Fruit fly (Drosophila melanogaster) whole organism, embryonic: ENCODE measurements around the gene CG15373.
A peak's percentile ranks its signal among the peaks of the same experiment; 100 is the strongest.

ENCODE experiments used
- Ada2b ChIP-seq: fragments of 200-800 bp; sonication (Bioruptor generic); IDR thresholded peaks from 2 replicates; pipeline ENCODE4 v1.3.6; 2022; ENCODE audit warnings: missing biosample characterization, missing genetic modification characterization
- CG1024 ChIP-seq: fragments of 200-800 bp; sonication (Bioruptor generic); IDR thresholded peaks from 2 replicates; pipeline ENCODE4 v1.3.6; 2022; ENCODE audit warnings: missing biosample characterization, missing genetic modification characterization
- CG12659 ChIP-seq: fragments of 200-800 bp; sonication (Bioruptor generic); optimal IDR thresholded peaks from 3 replicates; lab custom pipeline; 2017; ENCODE audit warnings: mild to moderate bottlenecking, missing biosample characterization, missing genetic modification reagents, missing genetic modification characterization
- CG12769 ChIP-seq: fragments of 200-800 bp; sonication (Bioruptor generic); optimal IDR thresholded peaks from 2 replicates; lab custom pipeline; 2019; ENCODE audit warnings: missing biosample characterization, mild to moderate bottlenecking, missing genetic modification characterization, moderate library complexity
- CG13296 ChIP-seq: fragments of 200-800 bp; sonication (Bioruptor generic); optimal IDR thresholded peaks from 3 replicates; lab custom pipeline; 2018; ENCODE audit warnings: missing biosample characterization, mild to moderate bottlenecking, missing genetic modification characterization
- CG13894 ChIP-seq: fragments of 200-800 bp; sonication (Bioruptor generic); optimal IDR thresholded peaks from 3 replicates; lab custom pipeline; 2018; ENCODE audit warnings: missing biosample characterization, mild to moderate bottlenecking, missing genetic modification characterization, moderate library complexity
- CG14014 ChIP-seq: fragments of 200-800 bp; sonication (Bioruptor generic); IDR thresholded peaks from 2 replicates; pipeline ENCODE4 v1.3.6; 2022; ENCODE audit warnings: missing biosample characterization, missing genetic modification characterization
- CG17359 ChIP-seq: fragments of 200-800 bp; sonication (Bioruptor generic); optimal IDR thresholded peaks from 3 replicates; lab custom pipeline; 2018; ENCODE audit warnings: missing biosample characterization, mild to moderate bottlenecking, missing genetic modification characterization, moderate library complexity
- CG18599 ChIP-seq: fragments of 200-800 bp; sonication (Bioruptor generic); optimal IDR thresholded peaks from 3 replicates; lab custom pipeline; 2017; ENCODE audit warnings: missing biosample characterization, missing genetic modification characterization, mild to moderate bottlenecking, moderate library complexity, missing genetic modification reagents
- CG18619 ChIP-seq: fragments of 200-800 bp; sonication (Bioruptor generic); optimal IDR thresholded peaks from 3 replicates; lab custom pipeline; 2017; ENCODE audit warnings: missing biosample characterization, mild to moderate bottlenecking, missing genetic modification characterization
- CG32532 ChIP-seq: fragments of 200-800 bp; sonication (Bioruptor generic); IDR thresholded peaks from 2 replicates; pipeline ENCODE4 v1.3.6; 2022; ENCODE audit warnings: missing biosample characterization, missing genetic modification characterization
- CG3281 ChIP-seq: fragments of 200-800 bp; sonication (Bioruptor generic); optimal IDR thresholded peaks from 3 replicates; lab custom pipeline; 2017; ENCODE audit warnings: missing biosample characterization, mild to moderate bottlenecking, missing genetic modification characterization
- CG34376 ChIP-seq: fragments of 200-800 bp; sonication (Bioruptor generic); optimal IDR thresholded peaks from 2 replicates; lab custom pipeline; 2018; ENCODE audit warnings: missing biosample characterization, mild to moderate bottlenecking, missing genetic modification characterization
- CG7556 ChIP-seq: fragments of 200-800 bp; sonication (Bioruptor generic); optimal IDR thresholded peaks from 2 replicates; lab custom pipeline; 2017; ENCODE audit warnings: missing biosample characterization, mild to moderate bottlenecking, missing genetic modification characterization
- CG8924 ChIP-seq: fragments of 200-800 bp; optimal IDR thresholded peaks from 3 replicates; lab custom pipeline; 2019; ENCODE audit warnings: missing biosample characterization, mild to moderate bottlenecking, missing genetic modification characterization, moderate library complexity
- CG9727 ChIP-seq: fragments of 200-800 bp; sonication (Bioruptor generic); optimal IDR thresholded peaks from 3 replicates; lab custom pipeline; 2017; ENCODE audit warnings: missing biosample characterization, mild to moderate bottlenecking, missing genetic modification characterization
- CG9932 ChIP-seq: fragments of 200-800 bp; sonication (Bioruptor generic); IDR thresholded peaks from 2 replicates; pipeline ENCODE4 v1.3.6; 2022; ENCODE audit warnings: missing biosample characterization, missing genetic modification characterization
- D19A ChIP-seq: fragments of 200-800 bp; optimal IDR thresholded peaks from 3 replicates; lab custom pipeline; 2019; ENCODE audit warnings: missing biosample characterization, mild to moderate bottlenecking, missing genetic modification characterization, moderate library complexity
- D19B ChIP-seq: fragments of 200-800 bp; sonication (Bioruptor generic); optimal IDR thresholded peaks from 2 replicates; lab custom pipeline; 2017; ENCODE audit warnings: missing biosample characterization, mild to moderate bottlenecking, missing genetic modification characterization
- Dbx ChIP-seq: fragments of 200-800 bp; sonication (Bioruptor generic); IDR thresholded peaks from 3 replicates; pipeline ENCODE4 v1.3.6; 2022; ENCODE audit warnings: missing biosample characterization, missing genetic modification characterization
- E2f1 ChIP-seq: fragments of 200-800 bp; sonication (Bioruptor generic); IDR thresholded peaks from 2 replicates; pipeline ENCODE4 v1.3.6; 2022; ENCODE audit warnings: missing biosample characterization, missing genetic modification characterization
- Fer1 ChIP-seq: fragments of 200-800 bp; sonication (Bioruptor generic); optimal IDR thresholded peaks from 2 replicates; lab custom pipeline; 2017; ENCODE audit warnings: missing biosample characterization, mild to moderate bottlenecking, missing genetic modification characterization
- H2.0 ChIP-seq: fragments of 200-800 bp; sonication (Bioruptor generic); IDR thresholded peaks from 2 replicates; pipeline ENCODE4 v1.3.6; 2022; ENCODE audit warnings: missing biosample characterization, missing genetic modification characterization
- Hr51 ChIP-seq, 2 experiments: fragments of 200-800 bp; sonication (Bioruptor generic); optimal IDR thresholded peaks; 2 replicates in 1 of 2; 3 replicates in 1 of 2; lab custom pipeline; 2016 to 2018; ENCODE audit warnings: missing biosample characterization in 2 of 2, missing genetic modification characterization in 2 of 2, mild to moderate bottlenecking in 1 of 2, moderate library complexity in 1 of 2
- Jarid2 ChIP-seq: fragments of 200-800 bp; sonication (Bioruptor generic); optimal IDR thresholded peaks from 3 replicates; lab custom pipeline; 2017; ENCODE audit warnings: mild to moderate bottlenecking, missing biosample characterization, missing genetic modification reagents, missing genetic modification characterization
- Kr ChIP-seq: fragments of 200-800 bp; sonication (Bioruptor generic); optimal IDR thresholded peaks from 2 replicates; lab custom pipeline; 2017; ENCODE audit warnings: missing biosample characterization, mild to moderate bottlenecking, missing genetic modification characterization
- PHDP ChIP-seq: fragments of 200-800 bp; sonication (Bioruptor generic); optimal IDR thresholded peaks from 3 replicates; lab custom pipeline; 2018; ENCODE audit warnings: missing biosample characterization, mild to moderate bottlenecking, missing genetic modification characterization, moderate library complexity
- Rfx ChIP-seq: fragments of 200-800 bp; sonication (Bioruptor generic); IDR thresholded peaks from 2 replicates; pipeline ENCODE4 v1.3.6; 2022; ENCODE audit warnings: missing biosample characterization, missing genetic modification characterization
- Sox100B ChIP-seq: fragments of 200-800 bp; sonication (Bioruptor generic); optimal IDR thresholded peaks from 3 replicates; lab custom pipeline; 2018; ENCODE audit warnings: missing biosample characterization, mild to moderate bottlenecking, missing genetic modification characterization
- Sry-δ ChIP-seq: fragments of 200-800 bp; sonication (Bioruptor generic); optimal IDR thresholded peaks from 2 replicates; lab custom pipeline; 2016; ENCODE audit warnings: missing biosample characterization, missing genetic modification characterization
- Xrp1 ChIP-seq: fragments of 200-800 bp; sonication (Bioruptor generic); IDR thresholded peaks from 2 replicates; pipeline ENCODE4 v1.3.6; 2022; ENCODE audit warnings: missing biosample characterization, missing genetic modification characterization
- abd-A ChIP-seq: fragments of 200-800 bp; sonication (Bioruptor generic); optimal IDR thresholded peaks from 3 replicates; lab custom pipeline; 2019; ENCODE audit warnings: missing biosample characterization, mild to moderate bottlenecking, missing genetic modification characterization, moderate library complexity
- amos ChIP-seq: fragments of 200-800 bp; sonication (Bioruptor generic); IDR thresholded peaks from 2 replicates; pipeline ENCODE4 v1.3.6; 2022; ENCODE audit warnings: missing biosample characterization, missing genetic modification characterization; ENCODE audit not compliant: partially characterized antibody
- ara ChIP-seq: fragments of 200-800 bp; sonication (Bioruptor generic); IDR thresholded peaks from 2 replicates; pipeline ENCODE4 v1.3.6; 2022; ENCODE audit warnings: missing biosample characterization, missing genetic modification characterization
- caup ChIP-seq: fragments of 200-800 bp; sonication (Bioruptor generic); optimal IDR thresholded peaks from 3 replicates; lab custom pipeline; 2017; ENCODE audit warnings: missing biosample characterization, mild to moderate bottlenecking, missing genetic modification characterization, moderate library complexity; ENCODE audit not compliant: severe bottlenecking
- cwo ChIP-seq: fragments of 200-800 bp; sonication (Bioruptor generic); optimal IDR thresholded peaks from 3 replicates; lab custom pipeline; 2017; ENCODE audit warnings: missing biosample characterization, missing genetic modification characterization, mild to moderate bottlenecking, moderate library complexity, missing genetic modification reagents
- dmrt11E ChIP-seq: fragments of 200-800 bp; sonication (Bioruptor generic); optimal IDR thresholded peaks from 3 replicates; lab custom pipeline; 2018; ENCODE audit warnings: missing biosample characterization, mild to moderate bottlenecking, missing genetic modification characterization, moderate library complexity
- exex ChIP-seq: fragments of 200-800 bp; sonication (Bioruptor generic); optimal IDR thresholded peaks from 4 replicates; lab custom pipeline; 2018; ENCODE audit warnings: missing biosample characterization, mild to moderate bottlenecking, missing genetic modification characterization, moderate library complexity
- fd96Cb ChIP-seq: fragments of 200-800 bp; sonication (Bioruptor generic); optimal IDR thresholded peaks from 2 replicates; lab custom pipeline; 2018; ENCODE audit warnings: missing biosample characterization, mild to moderate bottlenecking, missing genetic modification characterization, moderate library complexity
- grau ChIP-seq: fragments of 200-800 bp; optimal IDR thresholded peaks from 3 replicates; lab custom pipeline; 2019; ENCODE audit warnings: missing biosample characterization, mild to moderate bottlenecking, missing genetic modification characterization, moderate library complexity
- ind ChIP-seq: fragments of 200-800 bp; sonication (Bioruptor generic); optimal IDR thresholded peaks from 3 replicates; lab custom pipeline; 2016; ENCODE audit warnings: missing biosample characterization, missing genetic modification characterization
- org-1 ChIP-seq: fragments of 200-800 bp; sonication (Bioruptor generic); optimal IDR thresholded peaks from 2 replicates; lab custom pipeline; 2017; ENCODE audit warnings: missing biosample characterization, missing genetic modification characterization
- phol ChIP-seq: fragments of 200-800 bp; sonication (Bioruptor generic); optimal IDR thresholded peaks from 3 replicates; lab custom pipeline; 2018; ENCODE audit warnings: missing biosample characterization, mild to moderate bottlenecking, missing genetic modification characterization, moderate library complexity
- ranshi ChIP-seq: fragments of 200-800 bp; sonication (Bioruptor generic); IDR thresholded peaks from 2 replicates; pipeline ENCODE4 v1.3.6; 2022; ENCODE audit warnings: missing biosample characterization, missing genetic modification characterization
- repo ChIP-seq: fragments of 200-800 bp; sonication (Bioruptor generic); optimal IDR thresholded peaks from 2 replicates; lab custom pipeline; 2016; ENCODE audit warnings: missing biosample characterization, missing genetic modification characterization
- slbo ChIP-seq: fragments of 200-800 bp; sonication (Bioruptor generic); IDR thresholded peaks from 2 replicates; pipeline ENCODE4 v1.3.6; 2022; ENCODE audit warnings: missing biosample characterization, missing genetic modification characterization
- sug ChIP-seq: fragments of 200-800 bp; optimal IDR thresholded peaks from 2 replicates; lab custom pipeline; 2019; ENCODE audit warnings: missing biosample characterization, mild to moderate bottlenecking, missing genetic modification characterization, moderate library complexity
- unpg ChIP-seq: fragments of 200-800 bp; sonication (Bioruptor generic); optimal IDR thresholded peaks from 3 replicates; lab custom pipeline; 2018; ENCODE audit warnings: missing biosample characterization, mild to moderate bottlenecking, missing genetic modification characterization, moderate library complexity
- vfl ChIP-seq: fragments of 200-800 bp; sonication (Bioruptor generic); optimal IDR thresholded peaks from 2 replicates; lab custom pipeline; 2016; ENCODE audit warnings: missing biosample characterization, missing genetic modification characterization

CG15373 gene

dm6 chrX:18094747-18095352, 51.1 kb downstream of the CG15373 start (continued):
- TF ChIP-seq Hr51 (GFP tag; optimal IDR thresholded peaks at IDR 0.05; lab: Kevin White, UChicago) = peak in 1 of 2 experiments; percentile 49
- peak; percentile 16 for TF ChIP-seq dmrt11E (tag; lab: Kevin White, UChicago)
- TF ChIP-seq Fer1 (GFP tag; lab: Kevin White, UChicago) = peak; percentile 26
- TF ChIP-seq D19B (GFP tag; lab: Kevin White, UChicago) = peak; percentile 19
- TF ChIP-seq Sox100B (GFP tag; lab: Kevin White, UChicago) = peak; percentile 6
- peak; percentile 43 for TF ChIP-seq CG12659 (GFP tag; lab: Kevin White, UChicago)
- no peak for TF ChIP-seq repo (GFP tag; lab: Kevin White, UChicago)
- TF ChIP-seq CG9727 (GFP tag; lab: Kevin White, UChicago) = peak; percentile 40
- TF ChIP-seq H2.0 (GFP tag; lab: Robert Waterston, UW) = peak; percentile 53
- TF ChIP-seq CG13894 (tag; lab: Kevin White, UChicago) = peak; percentile 25
- peak; percentile 15 for TF ChIP-seq sug (tag; lab: Kevin White, UChicago)
- TF ChIP-seq abd-A (tag; lab: Kevin White, UChicago) = no peak
- TF ChIP-seq org-1 (GFP tag; lab: Kevin White, UChicago) = peak; percentile 8
- no peak for TF ChIP-seq Kr (GFP tag; lab: Kevin White, UChicago)
- TF ChIP-seq CG18599 (GFP tag; lab: Kevin White, UChicago) = peak; percentile 72
- 0 out of 2 replicates have a peak, but pooled peaks have one; percentile 6 for TF ChIP-seq CG1024
- no peak for TF ChIP-seq CG14014 (GFP tag; lab: Robert Waterston, UW)
- TF ChIP-seq fd96Cb (tag; lab: Kevin White, UChicago) = peak; percentile 25
- TF ChIP-seq cwo (GFP tag; lab: Kevin White, UChicago) = peak; percentile 28
- peak; percentile 19 for TF ChIP-seq CG18619
- peak; percentile 40; the same call in 1 of the 2 replicates for TF ChIP-seq ranshi (GFP tag; lab: Robert Waterston, UW)
- peak; percentile 54 for TF ChIP-seq CG12769 (tag; lab: Kevin White, UChicago)
- no peak for TF ChIP-seq Sry-δ (GFP tag; lab: Kevin White, UChicago)
- peak; percentile 8; the same call in 1 of the 2 replicates for TF ChIP-seq E2f1 (GFP tag; lab: Robert Waterston, UW)
- TF ChIP-seq ara (GFP tag; lab: Robert Waterston, UW) = no peak
- peak; percentile 86 for TF ChIP-seq grau (tag; lab: Kevin White, UChicago)
- TF ChIP-seq Xrp1 (GFP tag; lab: Robert Waterston, UW) = peak; percentile 14; the same call in 1 of the 2 replicates
- TF ChIP-seq CG8924 (tag; lab: Kevin White, UChicago) = peak; percentile 38
- peak; percentile 65 for TF ChIP-seq CG3281 (GFP tag; lab: Kevin White, UChicago)
- peak; percentile 83 for TF ChIP-seq slbo (GFP tag; lab: Robert Waterston, UW)
- TF ChIP-seq vfl (GFP tag; lab: Kevin White, UChicago) = no peak
- peak; percentile 59 for TF ChIP-seq exex (tag; lab: Kevin White, UChicago)
- TF ChIP-seq PHDP (tag; lab: Kevin White, UChicago) = peak; percentile 53
- peak; percentile 39 for TF ChIP-seq ind
- TF ChIP-seq CG9932 = peak; percentile 45
- TF ChIP-seq CG7556 (GFP tag; lab: Kevin White, UChicago) = peak; percentile 35
- TF ChIP-seq caup (GFP tag; lab: Kevin White, UChicago) = peak; percentile 32
- peak; percentile 50 for TF ChIP-seq unpg (GFP tag; lab: Kevin White, UChicago)
- TF ChIP-seq Dbx (GFP tag; lab: Robert Waterston, UW) = peak; percentile 55; the same call in 1 of the 3 replicates
- peak; percentile 63 for TF ChIP-seq Rfx (GFP tag; lab: Robert Waterston, UW)
- no peak for TF ChIP-seq Jarid2
- peak; percentile 60 for TF ChIP-seq CG32532 (GFP tag; lab: Robert Waterston, UW)
- TF ChIP-seq CG34376 (GFP tag; lab: Kevin White, UChicago) = no peak
- peak; percentile 54 for TF ChIP-seq CG17359 (tag; lab: Kevin White, UChicago)
- TF ChIP-seq Ada2b = peak; percentile 40
- peak; percentile 10 for TF ChIP-seq CG13296
- TF ChIP-seq D19A (tag; lab: Kevin White, UChicago) = peak; percentile 4
- peak; percentile 18 for TF ChIP-seq phol (tag; lab: Kevin White, UChicago)
- TF ChIP-seq amos (GFP tag; lab: Robert Waterston, UW) = no peak
